Fruit fly (Drosophila melanogaster): ENCODE data around the gene bai.

Gene bai

DNA sequence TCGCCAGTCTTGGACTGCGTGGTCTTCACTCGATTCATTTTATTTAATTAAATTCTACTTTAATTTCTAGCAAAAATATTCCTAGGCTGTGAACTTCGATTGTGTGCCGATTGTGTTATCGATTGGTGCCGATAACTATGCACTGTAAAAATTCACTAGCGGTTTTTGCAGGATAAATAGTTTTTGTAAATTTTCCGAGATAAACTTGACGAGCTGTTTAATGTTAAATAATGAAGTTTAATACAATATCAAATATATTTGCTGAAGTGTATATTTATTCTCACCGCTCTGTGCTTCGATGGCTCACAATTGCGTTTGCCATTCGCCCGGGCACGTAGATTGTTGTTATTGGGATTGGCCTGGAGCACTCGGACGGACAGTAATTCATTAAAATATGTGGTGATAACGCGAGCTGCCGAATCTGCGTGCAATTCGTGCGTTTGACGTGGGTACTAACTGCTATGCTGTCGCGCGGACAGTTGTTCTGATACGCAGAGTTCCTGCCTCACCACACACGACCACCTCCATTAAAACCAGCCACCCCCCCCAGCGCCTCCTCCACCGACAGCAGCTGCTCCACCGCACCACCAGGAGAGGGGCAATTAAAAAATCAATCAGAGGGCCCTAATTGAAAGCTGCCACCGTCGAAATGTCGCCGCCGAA is 14.1 kb upstream of the bai start, which contains the start of the genes EMC6 and Hr96 (continued):
- TF ChIP-seq CG13775 (GFP tag; optimal IDR thresholded peaks at IDR 0.05) (peak; percentile 94), jigr1 (GFP tag; IDR thresholded peaks at IDR 0.05) (peak; percentile 62; the same call in 2 of the 3 replicates), Side (GFP tag; optimal IDR thresholded peaks at IDR 0.05) (peak; percentile 92), slou (GFP tag; optimal IDR thresholded peaks at IDR 0.05) (no peak), peb (GFP tag; IDR thresholded peaks at IDR 0.05) (peak; percentile 47; the same call in 1 of the 2 replicates), CG6854 (GFP tag; optimal IDR thresholded peaks at IDR 0.05) (peak; percentile 83), Mes4 (GFP tag; optimal IDR thresholded peaks at IDR 0.05) (peak; percentile 91), hth (optimal IDR thresholded peaks at IDR 0.05) (no peak), z (GFP tag; IDR thresholded peaks at IDR 0.05) (peak; percentile 7; the same call in 1 of the 3 replicates), salm (tag; optimal IDR thresholded peaks at IDR 0.05) (peak; percentile 84), bowl (GFP tag; IDR thresholded peaks at IDR 0.05) (peak; percentile 71; the same call in 1 of the 2 replicates), ci (GFP tag; IDR thresholded peaks at IDR 0.05) (peak; percentile 95), TFAM (GFP tag; optimal IDR thresholded peaks at IDR 0.05) (peak; percentile 68), stwl (tag; optimal IDR thresholded peaks at IDR 0.05) (peak; percentile 80), slbo (GFP tag; IDR thresholded peaks at IDR 0.05) (peak; percentile 97), CG31224 (GFP tag; IDR thresholded peaks at IDR 0.05) (peak; percentile 83), CG2199 (GFP tag; IDR thresholded peaks at IDR 0.05) (peak; percentile 87; the same call in 2 of the 3 replicates), Rx (GFP tag; IDR thresholded peaks at IDR 0.05) (peak; percentile 89), shn (GFP tag; optimal IDR thresholded peaks at IDR 0.05) (peak; percentile 86), Vsx1 (GFP tag; optimal IDR thresholded peaks at IDR 0.05) (peak; percentile 92), CG33213 (GFP tag; optimal IDR thresholded peaks at IDR 0.05) (peak; percentile 90), CG16863 (GFP tag; optimal IDR thresholded peaks at IDR 0.05) (peak; percentile 89), CG10267 (tag; optimal IDR thresholded peaks at IDR 0.05) (peak; percentile 88), CG9817 (tag; optimal IDR thresholded peaks at IDR 0.05) (peak; percentile 94), tio (GFP tag; optimal IDR thresholded peaks at IDR 0.05) (no peak), twi (tag; optimal IDR thresholded peaks at IDR 0.05) (peak; percentile 84), Dbx (GFP tag; IDR thresholded peaks at IDR 0.05) (peak; percentile 96), Hr78 (GFP tag; optimal IDR thresholded peaks at IDR 0.05) (no peak), CG2678 (tag; optimal IDR thresholded peaks at IDR 0.05) (peak; percentile 93), CG7271 (tag; optimal IDR thresholded peaks at IDR 0.05) (peak; percentile 82), CG8281 (tag; optimal IDR thresholded peaks at IDR 0.05) (peak; percentile 77), CG18262 (tag; optimal IDR thresholded peaks at IDR 0.05) (peak; percentile 89), mam (GFP tag; optimal IDR thresholded peaks at IDR 0.05) (peak; percentile 96), CG18011 (GFP tag; optimal IDR thresholded peaks at IDR 0.05) (peak; percentile 83), CG32767 (GFP tag; IDR thresholded peaks at IDR 0.05) (peak; percentile 87), dysf (GFP tag; IDR thresholded peaks at IDR 0.05) (peak; percentile 93), CG6272 (GFP tag; IDR thresholded peaks at IDR 0.05) (peak; percentile 91), croc (GFP tag; conservative IDR thresholded peaks at IDR 0.05) (peak; percentile 79), CG12104 (GFP tag; optimal IDR thresholded peaks at IDR 0.05) (peak; percentile 85), inv (GFP tag; IDR thresholded peaks at IDR 0.05; ENCODE audit: partially characterized antibody) (peak; percentile 40), rib (GFP tag; IDR thresholded peaks at IDR 0.05) (peak; percentile 83), CG2889 (GFP tag; IDR thresholded peaks at IDR 0.05) (peak; percentile 85), CG30020 (tag; optimal IDR thresholded peaks at IDR 0.05) (peak; percentile 79), CG18764 (GFP tag; optimal IDR thresholded peaks at IDR 0.05) (peak; percentile 90), ttk (GFP tag; IDR thresholded peaks at IDR 0.05) (peak; percentile 93), Dad (GFP tag; optimal IDR thresholded peaks at IDR 0.05) (peak; percentile 95), CG1792 (GFP tag; optimal IDR thresholded peaks at IDR 0.05) (peak; percentile 87), CG2712 (tag; optimal IDR thresholded peaks at IDR 0.05) (peak; percentile 94), amos (GFP tag; IDR thresholded peaks at IDR 0.05; ENCODE audit: partially characterized antibody) (peak; percentile 63), Lim3 (GFP tag; IDR thresholded peaks at IDR 0.05) (peak; percentile 72)

All from whole organism, embryonic.